Fruit fly (Drosophila melanogaster) whole organism, prepupa: Measurements from ENCODE around the gene Tace.

Experiments used
- Blimp-1 ChIP-seq: fragments of 200-800 bp; sonication (Bioruptor generic); optimal IDR thresholded peaks from 3 replicates; lab custom pipeline; 2017; ENCODE audit warnings: missing biosample characterization, missing genetic modification characterization, mild to moderate bottlenecking, moderate library complexity, missing genetic modification reagents
- CG11902 ChIP-seq: fragments of 200-800 bp; sonication (Bioruptor generic); optimal IDR thresholded peaks from 3 replicates; lab custom pipeline; 2016; ENCODE audit warnings: missing biosample characterization, missing genetic modification characterization
- CG1621 ChIP-seq: fragments of 200-800 bp; sonication (Bioruptor generic); optimal IDR thresholded peaks from 3 replicates; lab custom pipeline; 2018; ENCODE audit warnings: missing biosample characterization, mild to moderate bottlenecking, missing genetic modification characterization
- CG16779 ChIP-seq: fragments of 200-800 bp; sonication (Bioruptor generic); optimal IDR thresholded peaks from 3 replicates; lab custom pipeline; 2017; ENCODE audit warnings: missing biosample characterization, mild to moderate bottlenecking, missing genetic modification characterization
- CG3032 ChIP-seq: fragments of 200-800 bp; optimal IDR thresholded peaks from 2 replicates; lab custom pipeline; 2019; ENCODE audit warnings: missing biosample characterization, mild to moderate bottlenecking, missing genetic modification characterization, moderate library complexity
- CG31627 ChIP-seq: fragments of 200-800 bp; sonication (Bioruptor generic); optimal IDR thresholded peaks from 3 replicates; lab custom pipeline; 2016; ENCODE audit warnings: missing biosample characterization, missing genetic modification characterization
- CG32006 ChIP-seq: fragments of 200-800 bp; sonication (Bioruptor generic); optimal IDR thresholded peaks from 3 replicates; lab custom pipeline; 2017; ENCODE audit warnings: missing biosample characterization, mild to moderate bottlenecking, missing genetic modification characterization
- CG3919 ChIP-seq: fragments of 200-800 bp; sonication (Bioruptor generic); optimal IDR thresholded peaks from 3 replicates; lab custom pipeline; 2016; ENCODE audit warnings: missing biosample characterization, missing genetic modification characterization
- CG4318 ChIP-seq: fragments of 200-800 bp; sonication (Bioruptor generic); optimal IDR thresholded peaks from 3 replicates; lab custom pipeline; 2017; ENCODE audit warnings: missing biosample characterization, mild to moderate bottlenecking, missing genetic modification characterization
- CG6163 ChIP-seq: fragments of 200-800 bp; sonication (Bioruptor generic); IDR thresholded peaks from 3 replicates; pipeline ENCODE4 v1.3.6; 2022; ENCODE audit warnings: missing biosample characterization, missing genetic modification characterization
- CG6276 ChIP-seq: fragments of 200-800 bp; sonication (Bioruptor generic); optimal IDR thresholded peaks from 2 replicates; lab custom pipeline; 2017; ENCODE audit warnings: missing biosample characterization, mild to moderate bottlenecking, missing genetic modification characterization
- CG6792 ChIP-seq: fragments of 200-800 bp; sonication (Bioruptor generic); optimal IDR thresholded peaks from 3 replicates; lab custom pipeline; 2016; ENCODE audit warnings: missing biosample characterization, missing genetic modification characterization
- CG6808 ChIP-seq: fragments of 200-800 bp; sonication (Bioruptor generic); optimal IDR thresholded peaks from 3 replicates; lab custom pipeline; 2017; ENCODE audit warnings: missing biosample characterization, missing genetic modification characterization, mild to moderate bottlenecking, moderate library complexity, missing genetic modification reagents
- CG6854 ChIP-seq: fragments of 200-800 bp; sonication (Bioruptor generic); optimal IDR thresholded peaks from 2 replicates; lab custom pipeline; 2017; ENCODE audit warnings: missing biosample characterization, mild to moderate bottlenecking, missing genetic modification characterization
- CG8319 ChIP-seq: fragments of 200-800 bp; sonication (Bioruptor generic); optimal IDR thresholded peaks from 3 replicates; lab custom pipeline; 2016; ENCODE audit warnings: missing biosample characterization, missing genetic modification characterization
- CG9139 ChIP-seq: fragments of 200-800 bp; sonication (Bioruptor generic); optimal IDR thresholded peaks from 3 replicates; lab custom pipeline; 2017; ENCODE audit warnings: missing biosample characterization, mild to moderate bottlenecking, missing genetic modification characterization
- Eip78C ChIP-seq: fragments of 200-800 bp; sonication (Bioruptor generic); peaks from one replicate; lab custom pipeline; 2016; ENCODE audit warnings: missing biosample characterization, missing genetic modification characterization
- Ets96B ChIP-seq: fragments of 200-800 bp; optimal IDR thresholded peaks from 2 replicates; lab custom pipeline; 2019; ENCODE audit warnings: missing biosample characterization, mild to moderate bottlenecking, missing genetic modification characterization, moderate library complexity
- Gug ChIP-seq: fragments of 200-800 bp; sonication (Bioruptor generic); IDR thresholded peaks from 2 replicates; pipeline ENCODE4 v1.3.6; 2022; ENCODE audit warnings: missing biosample characterization, missing genetic modification characterization
- Hr39 ChIP-seq: fragments of 200-800 bp; sonication (Bioruptor generic); optimal IDR thresholded peaks from 2 replicates; lab custom pipeline; 2016; ENCODE audit warnings: missing biosample characterization, missing genetic modification characterization
- Lpt ChIP-seq: fragments of 200-800 bp; sonication (Bioruptor generic); optimal IDR thresholded peaks from 3 replicates; lab custom pipeline; 2016; ENCODE audit warnings: missing biosample characterization, missing genetic modification characterization
- Met ChIP-seq: fragments of 200-800 bp; sonication (Bioruptor generic); optimal IDR thresholded peaks from 3 replicates; lab custom pipeline; 2016; ENCODE audit warnings: missing biosample characterization, missing genetic modification characterization
- Smox ChIP-seq: fragments of 200-800 bp; sonication (Bioruptor generic); optimal IDR thresholded peaks from 3 replicates; lab custom pipeline; 2016; ENCODE audit warnings: missing biosample characterization, missing genetic modification characterization
- Sox102F ChIP-seq: fragments of 200-800 bp; sonication (Bioruptor generic); optimal IDR thresholded peaks from 2 replicates; lab custom pipeline; 2016; ENCODE audit warnings: missing biosample characterization, mild to moderate bottlenecking, missing genetic modification characterization
- Sox14 ChIP-seq: fragments of 200-800 bp; sonication (Bioruptor generic); optimal IDR thresholded peaks from 3 replicates; lab custom pipeline; 2016; ENCODE audit warnings: missing biosample characterization, missing genetic modification characterization
- Sox15 ChIP-seq: fragments of 200-800 bp; sonication (Bioruptor generic); optimal IDR thresholded peaks from 3 replicates; lab custom pipeline; 2016; ENCODE audit warnings: missing biosample characterization, missing genetic modification characterization
- cyc ChIP-seq: fragments of 200-800 bp; sonication (Bioruptor generic); optimal IDR thresholded peaks from 3 replicates; lab custom pipeline; 2016; ENCODE audit warnings: missing biosample characterization, missing genetic modification characterization
- eg ChIP-seq: fragments of 200-800 bp; sonication (Bioruptor generic); IDR thresholded peaks from 3 replicates; pipeline ENCODE4 v1.3.6; 2022; ENCODE audit warnings: missing biosample characterization, missing genetic modification characterization
- esn ChIP-seq: fragments of 200-800 bp; sonication (Bioruptor generic); optimal IDR thresholded peaks from 2 replicates; lab custom pipeline; 2016; ENCODE audit warnings: missing biosample characterization, mild to moderate bottlenecking, missing genetic modification characterization, moderate library complexity
- fd59A ChIP-seq: fragments of 200-800 bp; sonication (Bioruptor generic); optimal IDR thresholded peaks from 2 replicates; lab custom pipeline; 2017; ENCODE audit warnings: missing biosample characterization, mild to moderate bottlenecking, missing genetic modification characterization, missing genetic modification reagents
- fkh ChIP-seq: fragments of 200-800 bp; sonication (Bioruptor generic); optimal IDR thresholded peaks from 3 replicates; lab custom pipeline; 2017; ENCODE audit warnings: missing biosample characterization, mild to moderate bottlenecking, missing genetic modification characterization, moderate library complexity
- lz ChIP-seq: fragments of 200-800 bp; sonication (Bioruptor generic); optimal IDR thresholded peaks from 3 replicates; lab custom pipeline; 2016; ENCODE audit warnings: missing biosample characterization, missing genetic modification characterization
- pdm3 ChIP-seq: fragments of 200-800 bp; sonication (Bioruptor generic); optimal IDR thresholded peaks from 3 replicates; lab custom pipeline; 2016; ENCODE audit warnings: missing biosample characterization, missing genetic modification characterization
- salr ChIP-seq, 2 experiments: fragments of 200-800 bp; sonication (Bioruptor generic); optimal IDR thresholded peaks; 3 replicates each; lab custom pipeline; 2016 to 2018; ENCODE audit warnings: missing biosample characterization in 2 of 2, missing genetic modification characterization in 2 of 2, mild to moderate bottlenecking in 1 of 2
- spab ChIP-seq: fragments of 200-800 bp; sonication (Bioruptor generic); optimal IDR thresholded peaks from 2 replicates; lab custom pipeline; 2017; ENCODE audit warnings: missing biosample characterization, mild to moderate bottlenecking, missing genetic modification characterization, missing genetic modification reagents
- ss ChIP-seq, 2 experiments: fragments of 200-800 bp; sonication (Bioruptor generic); optimal IDR thresholded peaks; 2 replicates in 1 of 2; 3 replicates in 1 of 2; lab custom pipeline; 2017 to 2018; ENCODE audit warnings: mild to moderate bottlenecking in 2 of 2, missing biosample characterization in 2 of 2, missing genetic modification characterization in 2 of 2, moderate library complexity in 1 of 2
- topi ChIP-seq: fragments of 200-800 bp; sonication (Bioruptor generic); optimal IDR thresholded peaks from 3 replicates; lab custom pipeline; 2016; ENCODE audit warnings: missing biosample characterization, missing genetic modification characterization
- vri ChIP-seq: fragments of 200-800 bp; sonication (Bioruptor generic); optimal IDR thresholded peaks from 3 replicates; lab custom pipeline; 2016; ENCODE audit warnings: missing biosample characterization, mild to moderate bottlenecking, missing genetic modification characterization

The Tace gene

DNA sequence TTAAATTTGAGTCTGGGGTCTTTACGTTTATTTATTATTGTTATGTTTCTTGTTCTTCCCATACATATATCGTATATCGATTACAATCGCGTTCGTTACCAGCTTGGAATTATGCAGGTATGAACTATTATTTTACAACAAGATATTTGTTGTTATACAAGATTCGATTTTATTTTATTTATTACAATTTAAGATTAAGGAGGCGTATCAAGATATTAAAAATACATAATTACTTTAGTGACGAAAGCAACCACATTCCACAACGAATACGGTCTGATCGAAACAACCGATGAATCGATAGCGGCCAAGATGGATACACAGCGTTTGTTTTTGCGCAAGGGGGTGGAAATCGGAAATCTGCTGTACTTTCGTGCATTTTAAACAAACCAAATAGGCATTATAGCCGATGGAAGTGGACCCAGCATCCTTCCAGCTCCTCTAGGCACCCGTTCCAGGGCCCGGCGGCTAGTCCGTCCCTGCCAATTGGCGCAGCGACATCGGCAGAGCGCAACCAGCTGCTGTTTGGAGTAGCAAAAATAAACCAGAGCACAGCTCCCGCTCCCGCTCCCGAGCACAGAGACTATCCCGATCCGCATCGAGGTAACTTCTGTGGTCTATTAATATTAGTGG, 2.6 kb upstream of the Tace start, which contains the start of the genes CG15525 and CG11504:
Gene CG15525 (minus strand): TSS at position 70 of the 630 bp plus-strand sequence.
Gene CG11504 (plus strand): TSS at position 294 of the 630 bp plus-strand sequence.
- TF ChIP-seq fd59A (no peak), Met (GFP tag; lab: Kevin White, UChicago) (no peak), ss (GFP tag; optimal IDR thresholded peaks at IDR 0.05; lab: Kevin White, UChicago) (no peak), CG32006 (GFP tag; lab: Kevin White, UChicago) (no peak), Eip78C (GFP tag; lab: Kevin White, UChicago) (peak; percentile 79), CG6163 (GFP tag; lab: Robert Waterston, UW) (no peak), Sox14 (GFP tag; lab: Kevin White, UChicago) (peak; percentile 80), Blimp-1 (GFP tag; lab: Kevin White, UChicago) (no peak), CG16779 (tag; lab: Kevin White, UChicago) (no peak), Lpt (GFP tag; lab: Kevin White, UChicago) (no peak), CG31627 (peak; percentile 50), lz (peak; percentile 57), pdm3 (no peak), CG11902 (GFP tag; lab: Kevin White, UChicago) (peak; percentile 38), eg (GFP tag; lab: Robert Waterston, UW) (no peak), CG3032 (tag; lab: Kevin White, UChicago) (peak; percentile 20), CG8319 (GFP tag; lab: Kevin White, UChicago) (no peak), Hr39 (no peak), CG6276 (GFP tag; lab: Kevin White, UChicago) (no peak), salr (GFP tag; optimal IDR thresholded peaks at IDR 0.05; lab: Kevin White, UChicago) (no peak), cyc (peak; percentile 49), CG6808 (no peak), Ets96B (tag; lab: Kevin White, UChicago) (peak; percentile 33), CG9139 (no peak), vri (GFP tag; lab: Kevin White, UChicago) (no peak), CG4318 (GFP tag; lab: Kevin White, UChicago) (no peak), esn (GFP tag; lab: Kevin White, UChicago) (peak; percentile 58), CG6792 (GFP tag; lab: Kevin White, UChicago) (no peak), spab (no peak), Sox15 (GFP tag; lab: Kevin White, UChicago) (no peak), CG6854 (GFP tag; lab: Kevin White, UChicago) (no peak), Gug (GFP tag; lab: Robert Waterston, UW) (peak; percentile 52; the same call in 1 of the 2 replicates), fkh (GFP tag; lab: Kevin White, UChicago) (peak; percentile 66), CG1621 (no peak)

DNA sequence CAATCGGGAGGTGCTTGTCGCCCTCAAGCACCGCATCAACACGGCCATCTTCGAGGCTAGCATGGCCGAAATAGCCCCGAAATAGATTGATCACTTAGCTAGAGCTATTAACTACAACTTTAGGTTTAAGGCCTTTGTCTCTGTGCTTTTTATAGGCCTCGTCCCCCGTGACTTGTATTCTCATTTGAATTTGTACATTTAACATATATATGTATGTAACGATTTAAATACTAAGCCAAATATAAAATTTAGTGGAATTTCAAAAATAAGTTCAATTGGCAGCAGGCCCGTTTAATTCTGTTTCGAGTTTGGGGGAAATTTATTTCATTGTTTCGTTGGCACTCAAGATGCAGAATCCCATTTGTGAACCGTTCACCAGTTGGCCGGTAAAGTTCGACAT, 835 bp upstream of the Tace start, which contains the start of gene CG34298:
Gene CG34298 (plus strand): TSS at position 301 of the 400 bp plus-strand sequence.
- no peak for TF ChIP-seq lz
- TF ChIP-seq Gug (GFP tag; lab: Robert Waterston, UW), result no peak
- no peak for TF ChIP-seq salr (GFP tag; optimal IDR thresholded peaks at IDR 0.05; lab: Kevin White, UChicago)

DNA sequence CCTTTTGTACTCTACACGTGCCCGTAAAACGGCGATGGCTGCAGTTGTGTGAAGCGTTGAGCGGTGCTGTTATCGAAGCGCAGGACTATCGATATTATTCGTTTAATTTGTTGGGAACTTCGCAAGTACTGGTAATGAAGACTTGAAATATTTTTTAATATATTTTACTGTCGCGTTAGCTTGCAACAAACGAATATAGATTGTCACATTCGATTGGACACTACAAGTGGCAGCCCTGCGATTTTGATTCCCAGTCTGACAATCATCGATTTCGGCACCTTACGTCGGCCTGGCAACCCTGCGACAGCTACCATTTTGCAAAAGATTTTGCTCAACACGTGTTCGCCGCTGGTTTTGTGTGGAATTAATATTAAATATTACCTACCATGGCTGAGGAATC, 4.3 kb downstream of the Tace start, which contains the start of the genes Nlp and Nph:
Gene Nlp (plus strand): TSS at position 138 of the 400 bp plus-strand sequence.
Gene Nph (minus strand): TSS at position 214 of the 400 bp plus-strand sequence.
- TF ChIP-seq Smox, result no peak
- peak; percentile 20 for TF ChIP-seq CG3919 (GFP tag; lab: Kevin White, UChicago)
- TF ChIP-seq spab, result no peak
- peak; percentile 13 for TF ChIP-seq CG31627
- TF ChIP-seq CG9139, result no peak
- TF ChIP-seq cyc, result peak; percentile 17
- TF ChIP-seq Hr39, result peak; percentile 27
- TF ChIP-seq CG8319 (GFP tag; lab: Kevin White, UChicago), result no peak
- peak; percentile 62 for TF ChIP-seq Sox14 (GFP tag; lab: Kevin White, UChicago)
- peak; percentile 63 for TF ChIP-seq CG1621
- TF ChIP-seq esn (GFP tag; lab: Kevin White, UChicago), result peak; percentile 34
- peak; percentile 22 for TF ChIP-seq lz
- TF ChIP-seq Sox102F (GFP tag; lab: Kevin White, UChicago), result no peak
- no peak for TF ChIP-seq fd59A
- TF ChIP-seq topi, result peak; percentile 12
- peak; percentile 44 for TF ChIP-seq Eip78C (GFP tag; lab: Kevin White, UChicago)
- TF ChIP-seq CG3032 (tag; lab: Kevin White, UChicago), result peak; percentile 4
